Worm (Caenorhabditis elegans): ENCODE data around the gene F08B12.11.

- TF ChIP-seq tbx-7 (tag; optimal IDR thresholded peaks at IDR 0.05) (no peak), ama-1 (optimal IDR thresholded peaks at IDR 0.05) (no peak), sdc-2 (tag; optimal IDR thresholded peaks at IDR 0.05) (no peak), fkh-10 (GFP tag; optimal IDR thresholded peaks at IDR 0.05) (no peak), sox-4 (tag; optimal IDR thresholded peaks at IDR 0.05) (no peak), ceh-45 (GFP tag; IDR thresholded peaks at IDR 0.05) (no peak), Y22D7AL.16 (tag; optimal IDR thresholded peaks at IDR 0.05) (no peak), ceh-9 (tag; optimal IDR thresholded peaks at IDR 0.05) (no peak), pax-1 (tag; optimal IDR thresholded peaks at IDR 0.05) (no peak), ceh-31 (tag; optimal IDR thresholded peaks at IDR 0.05) (no peak), dmd-4 (tag; optimal IDR thresholded peaks at IDR 0.05; ENCODE audit: borderline replicate concordance) (no peak)
Observed at ce11 chrX:11427550-11427949, 42.7 kb downstream of the F08B12.11 start.
